Fruit fly (Drosophila melanogaster) whole organism, adult: Measurements from ENCODE around the gene DhpD.

ENCODE experiments used
- CG12768 ChIP-seq: fragments of 200-800 bp; sonication (Bioruptor generic); optimal IDR thresholded peaks from 2 replicates; lab custom pipeline; 2017; ENCODE audit warnings: missing biosample characterization, missing genetic modification characterization, mild to moderate bottlenecking, moderate library complexity, missing genetic modification reagents
- CG5204 ChIP-seq: fragments of 200-800 bp; sonication (Bioruptor generic); optimal IDR thresholded peaks from 2 replicates; lab custom pipeline; 2016; ENCODE audit warnings: missing biosample characterization, missing genetic modification characterization
- CG7101 ChIP-seq: fragments of 200-800 bp; sonication (Bioruptor generic); optimal IDR thresholded peaks from 2 replicates; lab custom pipeline; 2018; ENCODE audit warnings: missing biosample characterization, mild to moderate bottlenecking, missing genetic modification characterization, moderate library complexity
- Clk ChIP-seq: fragments of 200-800 bp; sonication (Bioruptor generic); optimal IDR thresholded peaks from 2 replicates; lab custom pipeline; 2017; ENCODE audit warnings: missing biosample characterization, missing genetic modification characterization
- Crg-1 ChIP-seq: fragments of 200-800 bp; sonication (Bioruptor generic); optimal IDR thresholded peaks from 2 replicates; lab custom pipeline; 2016; ENCODE audit warnings: missing biosample characterization, missing genetic modification characterization
- Mnt ChIP-seq: fragments of 200-800 bp; sonication (Bioruptor generic); optimal IDR thresholded peaks from 2 replicates; lab custom pipeline; 2016; ENCODE audit warnings: missing biosample characterization, mild to moderate bottlenecking, missing genetic modification characterization
- bab1 ChIP-seq: fragments of 200-800 bp; sonication (Bioruptor generic); optimal IDR thresholded peaks from 3 replicates; lab custom pipeline; 2019; ENCODE audit warnings: missing biosample characterization, mild to moderate bottlenecking, missing genetic modification characterization, moderate library complexity
- cic ChIP-seq: fragments of 200-800 bp; sonication (Bioruptor generic); optimal IDR thresholded peaks from 2 replicates; lab custom pipeline; 2017; ENCODE audit warnings: missing biosample characterization, mild to moderate bottlenecking, missing genetic modification characterization, moderate library complexity
- kay ChIP-seq: fragments of 200-800 bp; sonication (Bioruptor generic); peaks from one replicate; lab custom pipeline; 2016; ENCODE audit warnings: missing biosample characterization, missing genetic modification characterization, borderline replicate concordance
- tj ChIP-seq: fragments of 200-800 bp; sonication (Bioruptor generic); optimal IDR thresholded peaks from 3 replicates; lab custom pipeline; 2017; ENCODE audit warnings: missing biosample characterization, mild to moderate bottlenecking, missing genetic modification characterization, moderate library complexity

- TF ChIP-seq tj (GFP tag; lab: Kevin White, UChicago): no peak
- no peak for TF ChIP-seq CG5204 (GFP tag; lab: Kevin White, UChicago)
- no peak for TF ChIP-seq kay (GFP tag; lab: Kevin White, UChicago)
- no peak for TF ChIP-seq Clk
- no peak for TF ChIP-seq cic (GFP tag; lab: Kevin White, UChicago)
- TF ChIP-seq bab1: no peak
- no peak for TF ChIP-seq Mnt (GFP tag; lab: Kevin White, UChicago)
- TF ChIP-seq CG12768 (GFP tag; lab: Kevin White, UChicago): no peak
- no peak for TF ChIP-seq Crg-1 (GFP tag; lab: Kevin White, UChicago)
- TF ChIP-seq CG7101: no peak
Observed at dm6 chr3R:4268339-4268738, 39.3 kb upstream of the DhpD start.
